Fruit fly (Drosophila melanogaster) whole organism, embryonic: ENCODE measurements around the gene CG31436.

Source experiments
- B-H1 ChIP-seq: fragments of 200-800 bp; sonication (Bioruptor generic); IDR thresholded peaks from 3 replicates; pipeline ENCODE4 v1.3.6; 2022; ENCODE audit warnings: missing biosample characterization, missing genetic modification characterization
- C15 ChIP-seq: fragments of 200-800 bp; sonication (Bioruptor generic); IDR thresholded peaks from 3 replicates; pipeline ENCODE4 v1.3.6; 2022; ENCODE audit warnings: missing biosample characterization, missing genetic modification characterization
- CG10209 ChIP-seq: fragments of 200-800 bp; sonication (Bioruptor generic); optimal IDR thresholded peaks from 3 replicates; lab custom pipeline; 2017; ENCODE audit warnings: missing biosample characterization, mild to moderate bottlenecking, missing genetic modification characterization, missing genetic modification reagents
- CG10431 ChIP-seq: fragments of 200-800 bp; sonication (Bioruptor generic); optimal IDR thresholded peaks from 3 replicates; lab custom pipeline; 2018; ENCODE audit warnings: missing biosample characterization, mild to moderate bottlenecking, missing genetic modification characterization
- CG11695 ChIP-seq: fragments of 200-800 bp; sonication (Bioruptor generic); IDR thresholded peaks from 3 replicates; pipeline ENCODE4 v1.3.6; 2022; ENCODE audit warnings: missing biosample characterization, missing genetic modification characterization
- CG11696 ChIP-seq: fragments of 200-800 bp; sonication (Bioruptor generic); IDR thresholded peaks from 2 replicates; pipeline ENCODE4 v1.3.6; 2022; ENCODE audit warnings: missing biosample characterization, missing genetic modification characterization
- CG11723 ChIP-seq: fragments of 200-800 bp; sonication (Bioruptor generic); optimal IDR thresholded peaks from 2 replicates; lab custom pipeline; 2017; ENCODE audit warnings: missing biosample characterization, mild to moderate bottlenecking, missing genetic modification characterization
- CG13287 ChIP-seq: fragments of 200-800 bp; sonication (Bioruptor generic); IDR thresholded peaks from 2 replicates; pipeline ENCODE4 v1.3.6; 2022; ENCODE audit warnings: missing biosample characterization, missing genetic modification characterization; ENCODE audit not compliant: partially characterized antibody
- CG14710 ChIP-seq: fragments of 200-800 bp; sonication (Bioruptor generic); optimal IDR thresholded peaks from 3 replicates; lab custom pipeline; 2019; ENCODE audit warnings: missing biosample characterization, mild to moderate bottlenecking, missing genetic modification characterization, moderate library complexity
- CG17361 ChIP-seq: fragments of 200-800 bp; sonication (Bioruptor generic); IDR thresholded peaks from 3 replicates; pipeline ENCODE4 v1.3.6; 2022; ENCODE audit warnings: missing biosample characterization, missing genetic modification characterization
- CG17385 ChIP-seq: fragments of 200-800 bp; sonication (Bioruptor generic); optimal IDR thresholded peaks from 3 replicates; lab custom pipeline; 2018; ENCODE audit warnings: missing biosample characterization, mild to moderate bottlenecking, missing genetic modification characterization
- CG18262 ChIP-seq: fragments of 200-800 bp; optimal IDR thresholded peaks from 3 replicates; lab custom pipeline; 2019; ENCODE audit warnings: missing biosample characterization, mild to moderate bottlenecking, missing genetic modification characterization, moderate library complexity
- CG18599 ChIP-seq: fragments of 200-800 bp; sonication (Bioruptor generic); optimal IDR thresholded peaks from 3 replicates; lab custom pipeline; 2017; ENCODE audit warnings: missing biosample characterization, missing genetic modification characterization, mild to moderate bottlenecking, moderate library complexity, missing genetic modification reagents
- CG2116 ChIP-seq: fragments of 200-800 bp; sonication (Bioruptor generic); optimal IDR thresholded peaks from 3 replicates; lab custom pipeline; 2018; ENCODE audit warnings: missing biosample characterization, mild to moderate bottlenecking, missing genetic modification characterization
- CG2712 ChIP-seq: fragments of 200-800 bp; optimal IDR thresholded peaks from 3 replicates; lab custom pipeline; 2019; ENCODE audit warnings: missing biosample characterization, mild to moderate bottlenecking, missing genetic modification characterization, moderate library complexity
- CG3407 ChIP-seq: fragments of 200-800 bp; sonication (Bioruptor generic); optimal IDR thresholded peaks from 2 replicates; lab custom pipeline; 2018; ENCODE audit warnings: missing biosample characterization, mild to moderate bottlenecking, missing genetic modification characterization
- CG6272 ChIP-seq: fragments of 200-800 bp; sonication (Bioruptor generic); IDR thresholded peaks from 2 replicates; pipeline ENCODE4 v1.3.6; 2022; ENCODE audit warnings: missing biosample characterization, missing genetic modification characterization
- CG6813 ChIP-seq: fragments of 200-800 bp; sonication (Bioruptor generic); optimal IDR thresholded peaks from 2 replicates; lab custom pipeline; 2017; ENCODE audit warnings: missing biosample characterization, missing genetic modification characterization, mild to moderate bottlenecking, moderate library complexity, missing genetic modification reagents
- CG8089 ChIP-seq: fragments of 200-800 bp; sonication (Bioruptor generic); optimal IDR thresholded peaks from 3 replicates; lab custom pipeline; 2016; ENCODE audit warnings: missing biosample characterization, missing genetic modification characterization
- CG8924 ChIP-seq: fragments of 200-800 bp; optimal IDR thresholded peaks from 3 replicates; lab custom pipeline; 2019; ENCODE audit warnings: missing biosample characterization, mild to moderate bottlenecking, missing genetic modification characterization, moderate library complexity
- Dad ChIP-seq: fragments of 200-800 bp; sonication (Bioruptor generic); optimal IDR thresholded peaks from 3 replicates; lab custom pipeline; 2016; ENCODE audit warnings: missing biosample characterization, missing genetic modification characterization
- Eip74EF ChIP-seq, 2 experiments: fragments of 200-800 bp in 1 of 2; fragments of >200 bp in 1 of 2; sonication (Bioruptor generic) in 1 of 2; optimal IDR thresholded peaks; 2 replicates each; lab custom pipeline; 2017 to 2019; ENCODE audit warnings: missing biosample characterization in 2 of 2, missing genetic modification characterization in 2 of 2, mild to moderate bottlenecking in 1 of 2, moderate library complexity in 1 of 2
- Elba2 ChIP-seq: fragments of 200-800 bp; sonication (Bioruptor generic); optimal IDR thresholded peaks from 3 replicates; lab custom pipeline; 2016; ENCODE audit warnings: missing biosample characterization, missing genetic modification characterization
- Ets97D ChIP-seq: fragments of 200-800 bp; sonication (Bioruptor generic); optimal IDR thresholded peaks from 3 replicates; lab custom pipeline; 2016; ENCODE audit warnings: missing biosample characterization, missing genetic modification characterization
- HHEX ChIP-seq: fragments of 200-800 bp; sonication (Bioruptor generic); optimal IDR thresholded peaks from 3 replicates; lab custom pipeline; 2017; ENCODE audit warnings: missing biosample characterization, mild to moderate bottlenecking, missing genetic modification characterization, missing genetic modification reagents
- Jarid2 ChIP-seq: fragments of 200-800 bp; sonication (Bioruptor generic); optimal IDR thresholded peaks from 3 replicates; lab custom pipeline; 2017; ENCODE audit warnings: mild to moderate bottlenecking, missing biosample characterization, missing genetic modification reagents, missing genetic modification characterization
- Lhr ChIP-seq: fragments of 200-800 bp; sonication (Bioruptor generic); optimal IDR thresholded peaks from 3 replicates; lab custom pipeline; 2017; ENCODE audit warnings: mild to moderate bottlenecking, missing biosample characterization, missing genetic modification reagents, missing genetic modification characterization
- NC2α ChIP-seq: fragments of 200-800 bp; sonication (Bioruptor generic); optimal IDR thresholded peaks from 2 replicates; lab custom pipeline; 2016; ENCODE audit warnings: missing biosample characterization, missing genetic modification characterization
- NfI ChIP-seq: fragments of 200-800 bp; sonication (Bioruptor generic); optimal IDR thresholded peaks from 3 replicates; lab custom pipeline; 2018; ENCODE audit warnings: missing biosample characterization, mild to moderate bottlenecking, missing genetic modification characterization, moderate library complexity
- Vsx1 ChIP-seq: fragments of 200-800 bp; sonication (Bioruptor generic); optimal IDR thresholded peaks from 2 replicates; lab custom pipeline; 2017; ENCODE audit warnings: missing biosample characterization, mild to moderate bottlenecking, missing genetic modification characterization, missing genetic modification reagents
- Xrp1 ChIP-seq: fragments of 200-800 bp; sonication (Bioruptor generic); IDR thresholded peaks from 2 replicates; pipeline ENCODE4 v1.3.6; 2022; ENCODE audit warnings: missing biosample characterization, missing genetic modification characterization
- chif ChIP-seq, 2 experiments: fragments of 200-800 bp; sonication (Bioruptor generic); optimal IDR thresholded peaks; 3 replicates each; lab custom pipeline; 2016; ENCODE audit warnings: missing biosample characterization in 2 of 2, missing genetic modification characterization in 2 of 2
- croc ChIP-seq: fragments of 200-800 bp; sonication (Bioruptor generic); conservative IDR thresholded peaks from 3 replicates; pipeline ENCODE4 v1.3.6; 2022; ENCODE audit warnings: missing biosample characterization, missing genetic modification characterization
- danr ChIP-seq: fragments of 200-800 bp; sonication (Bioruptor generic); IDR thresholded peaks from 2 replicates; pipeline ENCODE4 v1.3.6; 2022; ENCODE audit warnings: missing biosample characterization, missing genetic modification characterization
- disco-r ChIP-seq: fragments of 200-800 bp; sonication (Bioruptor generic); optimal IDR thresholded peaks from 2 replicates; lab custom pipeline; 2016; ENCODE audit warnings: missing biosample characterization, missing genetic modification characterization
- fd102C ChIP-seq: fragments of 200-800 bp; sonication (Bioruptor generic); optimal IDR thresholded peaks from 2 replicates; lab custom pipeline; 2018; ENCODE audit warnings: missing biosample characterization, mild to moderate bottlenecking, missing genetic modification characterization, moderate library complexity
- ind ChIP-seq: fragments of 200-800 bp; sonication (Bioruptor generic); optimal IDR thresholded peaks from 3 replicates; lab custom pipeline; 2016; ENCODE audit warnings: missing biosample characterization, missing genetic modification characterization
- insv ChIP-seq, 2 experiments: fragments of 200-800 bp; sonication (Bioruptor generic); optimal IDR thresholded peaks; 3 replicates each; lab custom pipeline; 2016 to 2018; ENCODE audit warnings: missing biosample characterization in 2 of 2, missing genetic modification characterization in 2 of 2
- jigr1 ChIP-seq: fragments of 200-800 bp; sonication (Bioruptor generic); IDR thresholded peaks from 3 replicates; pipeline ENCODE4 v1.3.6; 2022; ENCODE audit warnings: missing biosample characterization, missing genetic modification characterization
- lmd ChIP-seq: fragments of 200-800 bp; sonication (Bioruptor generic); IDR thresholded peaks from 2 replicates; pipeline ENCODE4 v1.3.6; 2022; ENCODE audit warnings: missing biosample characterization, missing genetic modification characterization
- otp ChIP-seq: fragments of 200-800 bp; sonication (Bioruptor generic); IDR thresholded peaks from 3 replicates; pipeline ENCODE4, ENCODE4 v1.3.6; 2022; ENCODE audit warnings: missing biosample characterization, missing genetic modification characterization
- p53 ChIP-seq: fragments of 200-800 bp; sonication (Bioruptor generic); optimal IDR thresholded peaks from 2 replicates; lab custom pipeline; 2016; ENCODE audit warnings: missing biosample characterization, missing genetic modification characterization
- psq ChIP-seq: fragments of 200-800 bp; sonication (Bioruptor generic); optimal IDR thresholded peaks from 2 replicates; lab custom pipeline; 2017; ENCODE audit warnings: missing biosample characterization, missing genetic modification characterization
- sd ChIP-seq: fragments of 200-800 bp; sonication (Bioruptor generic); optimal IDR thresholded peaks from 3 replicates; lab custom pipeline; 2018; ENCODE audit warnings: missing biosample characterization, mild to moderate bottlenecking, missing genetic modification characterization, moderate library complexity
- so ChIP-seq: fragments of 200-800 bp; sonication (Bioruptor generic); IDR thresholded peaks from 3 replicates; pipeline ENCODE4 v1.3.6; 2022; ENCODE audit warnings: missing biosample characterization, missing genetic modification characterization
- sug ChIP-seq: fragments of 200-800 bp; optimal IDR thresholded peaks from 2 replicates; lab custom pipeline; 2019; ENCODE audit warnings: missing biosample characterization, mild to moderate bottlenecking, missing genetic modification characterization, moderate library complexity
- ttk ChIP-seq: fragments of 200-800 bp; sonication (Bioruptor generic); IDR thresholded peaks from 2 replicates; pipeline ENCODE4 v2.1.2; 2022; ENCODE audit warnings: missing biosample characterization, missing genetic modification characterization
- usp ChIP-seq: fragments of >200 bp; optimal IDR thresholded peaks from 2 replicates; lab custom pipeline; 2017; ENCODE audit warnings: missing biosample characterization, missing genetic modification characterization
- vfl ChIP-seq: fragments of 200-800 bp; sonication (Bioruptor generic); optimal IDR thresholded peaks from 2 replicates; lab custom pipeline; 2016; ENCODE audit warnings: missing biosample characterization, missing genetic modification characterization
- z ChIP-seq: fragments of 200-800 bp; sonication (Bioruptor generic); IDR thresholded peaks from 3 replicates; pipeline ENCODE4 v1.3.6; 2022; ENCODE audit warnings: missing biosample characterization, missing genetic modification characterization

Gene CG31436

DNA sequence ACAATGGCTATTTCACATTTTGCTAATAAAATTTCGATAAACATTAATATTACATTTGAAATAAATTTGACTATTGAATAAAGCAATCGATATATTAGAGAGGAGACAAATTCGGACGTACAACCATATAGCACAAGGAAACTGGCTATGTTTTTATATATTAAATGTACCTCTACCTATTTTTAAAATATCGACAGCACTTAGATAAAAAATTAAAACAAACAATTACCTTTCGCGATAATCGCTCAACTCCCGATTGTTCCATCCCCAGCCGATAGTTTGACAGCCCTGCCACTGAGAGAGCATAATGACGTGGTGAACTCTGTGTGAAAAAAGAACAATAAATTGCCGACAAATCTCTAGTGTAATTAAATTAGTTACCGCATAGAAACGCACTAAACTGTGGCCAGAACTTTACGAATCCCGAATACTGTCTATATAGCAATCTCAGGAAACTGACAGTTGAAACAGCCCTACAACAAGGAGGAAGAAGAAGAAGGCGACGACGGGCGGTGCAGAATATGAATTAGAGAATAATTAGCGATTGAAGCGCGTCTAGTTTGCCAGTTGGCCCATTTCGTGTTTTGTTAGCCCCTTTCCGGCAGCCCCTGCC is 45.2 kb upstream of the CG31436 start, which contains the start of gene CG11857 (continued):
- TF ChIP-seq psq (GFP tag; lab: Kevin White, UChicago) (peak; percentile 93), vfl (GFP tag; lab: Kevin White, UChicago) (peak; percentile 99), danr (GFP tag; lab: Robert Waterston, UW) (peak; percentile 98), CG8924 (peak; percentile 98), Dad (peak; percentile 97), HHEX (GFP tag; lab: Kevin White, UChicago) (peak; percentile 96), CG11695 (peak; percentile 96), Xrp1 (GFP tag; lab: Robert Waterston, UW) (peak; percentile 99), ind (GFP tag; lab: Kevin White, UChicago) (peak; percentile 99), insv (GFP tag; optimal IDR thresholded peaks at IDR 0.05; lab: Kevin White, UChicago) (peak in 1 of 2 experiments; percentile 77), z (GFP tag; lab: Robert Waterston, UW) (peak; percentile 70; the same call in 2 of the 3 replicates), NC2α (peak; percentile 90), sd (peak; percentile 90), lmd (GFP tag; lab: Robert Waterston, UW) (peak; percentile 99), CG17361 (GFP tag; lab: Robert Waterston, UW) (peak; percentile 99), CG3407 (GFP tag; lab: Kevin White, UChicago) (peak; percentile 94), CG10431 (GFP tag; lab: Kevin White, UChicago) (peak; percentile 82), CG18599 (GFP tag; lab: Kevin White, UChicago) (peak; percentile 97), jigr1 (peak; percentile 99), CG11723 (GFP tag; lab: Kevin White, UChicago) (peak; percentile 94), CG2116 (peak; percentile 94), Lhr (GFP tag; lab: Kevin White, UChicago) (peak; percentile 92), ttk (GFP tag; lab: Robert Waterston, UW) (peak; percentile 99), disco-r (peak; percentile 93), B-H1 (peak; percentile 98), Jarid2 (GFP tag; lab: Kevin White, UChicago) (peak; percentile 84), CG10209 (GFP tag; lab: Kevin White, UChicago) (peak; percentile 97), NfI (GFP tag; lab: Kevin White, UChicago) (peak; percentile 98), p53 (GFP tag; lab: Kevin White, UChicago) (peak; percentile 93), Elba2 (GFP tag; lab: Kevin White, UChicago) (peak; percentile 90), Ets97D (GFP tag; lab: Kevin White, UChicago) (peak; percentile 95), Vsx1 (peak; percentile 88), usp (GFP tag; lab: Kevin White, UChicago) (no peak), so (GFP tag; lab: Robert Waterston, UW) (peak; percentile 97), CG11696 (GFP tag; lab: Robert Waterston, UW) (peak; percentile 89), CG2712 (peak; percentile 98), CG6272 (GFP tag; lab: Robert Waterston, UW) (peak; percentile 99), chif (GFP tag; optimal IDR thresholded peaks at IDR 0.05; lab: Kevin White, UChicago) (peak; percentile 97 to 98), CG14710 (tag; lab: Kevin White, UChicago) (peak; percentile 98), sug (tag; lab: Kevin White, UChicago) (peak; percentile 97), CG8089 (GFP tag; lab: Kevin White, UChicago) (peak; percentile 97), otp (GFP tag; lab: Robert Waterston, UW) (peak; percentile 97), C15 (GFP tag; lab: Robert Waterston, UW) (peak; percentile 98), Eip74EF (GFP tag; optimal IDR thresholded peaks at IDR 0.05; lab: Kevin White, UChicago) (peak in 1 of 2 experiments; percentile 85), CG13287 (GFP tag; lab: Robert Waterston, UW) (peak; percentile 100), CG17385 (GFP tag; lab: Kevin White, UChicago) (peak; percentile 94), fd102C (GFP tag; lab: Kevin White, UChicago) (peak; percentile 79), CG6813 (peak; percentile 87), CG18262 (tag; lab: Kevin White, UChicago) (peak; percentile 96), croc (GFP tag; lab: Robert Waterston, UW) (peak; percentile 98)
